Worm (Caenorhabditis elegans) whole organism, mixed stage, embryonic: ENCODE data around the gene T14G8.3.

Source experiments
- elt-1 ChIP-seq: sonication (generic microtip); optimal IDR thresholded peaks from 2 replicates; lab custom pipeline; 2017; ENCODE audit warnings: missing genetic modification characterization, mild to moderate bottlenecking, missing compliant biosample characterization, antibody characterized with exemption, moderate library complexity, borderline replicate concordance; ENCODE audit not compliant: insufficient read depth
- mab-5 ChIP-seq: fragments of 150-350 bp; optimal IDR thresholded peaks from 2 replicates; lab custom pipeline; 2014; ENCODE audit warnings: missing biosample characterization, missing genetic modification characterization
- nhr-76 ChIP-seq: sonication (generic microtip); optimal IDR thresholded peaks from 2 replicates; lab custom pipeline; 2017; ENCODE audit warnings: missing biosample characterization, missing genetic modification characterization
- pha-4 ChIP-seq: fragments of 150-350 bp; optimal IDR thresholded peaks from 2 replicates; lab custom pipeline; 2018; ENCODE audit warnings: missing biosample characterization, missing genetic modification reagents, missing genetic modification characterization
- unc-62 ChIP-seq: fragments of 150-350 bp; optimal IDR thresholded peaks from 2 replicates; lab custom pipeline; 2014; ENCODE audit warnings: missing biosample characterization, missing genetic modification reagents, missing genetic modification characterization
- zip-8 ChIP-seq: fragments of 150-350 bp; optimal IDR thresholded peaks from 2 replicates; lab custom pipeline; 2014; ENCODE audit warnings: missing biosample characterization, missing genetic modification characterization
- ztf-11 ChIP-seq: fragments of 150-350 bp; optimal IDR thresholded peaks from 2 replicates; lab custom pipeline; 2014; ENCODE audit warnings: missing biosample characterization, missing genetic modification characterization

DNA sequence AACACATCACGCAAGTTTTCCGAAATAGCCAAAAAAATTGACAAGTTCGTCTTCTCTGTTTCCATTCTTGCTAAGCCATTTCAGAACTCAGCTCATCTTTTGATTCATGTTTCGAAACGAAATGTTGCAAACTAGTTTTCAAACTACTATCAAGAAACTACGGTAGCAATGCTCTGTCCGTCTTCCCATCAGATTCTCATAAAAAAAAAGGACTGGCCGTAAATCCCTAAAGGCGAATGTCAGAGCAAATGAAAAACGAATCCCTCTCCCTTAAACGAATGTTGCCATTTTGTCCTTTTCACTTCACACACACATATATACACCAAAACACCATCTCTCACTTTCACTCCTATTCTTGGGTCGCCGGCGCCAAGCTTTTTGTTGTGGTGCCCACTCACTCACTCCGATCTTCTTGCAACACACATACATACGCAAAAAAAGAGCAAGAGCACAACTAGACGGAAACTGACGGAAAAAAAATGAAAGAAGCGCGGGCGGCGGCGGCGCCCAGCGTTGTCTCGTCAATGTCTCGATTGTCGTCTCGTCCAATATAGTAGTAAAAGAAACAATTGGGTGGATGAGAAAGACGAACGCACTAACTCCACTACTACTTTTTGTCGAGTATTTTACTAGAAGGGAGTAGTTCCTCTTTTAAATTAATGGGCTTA, 33.2 kb upstream of the T14G8.3 start:
- TF ChIP-seq elt-1 (tag; lab: Kevin White, UChicago) (no peak), unc-62 (GFP tag; lab: Kevin White, UChicago) (no peak), ztf-11 (tag; lab: Kevin White, UChicago) (no peak), nhr-76 (tag; lab: Kevin White, UChicago) (no peak), zip-8 (tag; lab: Kevin White, UChicago) (no peak), mab-5 (tag; lab: Kevin White, UChicago) (no peak), pha-4 (no peak)
